Fruit fly (Drosophila melanogaster) whole organism, embryonic: Measurements from ENCODE around the gene CG15212.
A peak's percentile ranks its signal among the peaks of the same experiment; 100 is the strongest.

ENCODE experiments used
- Bgb ChIP-seq: fragments of 200-800 bp; sonication (Bioruptor generic); IDR thresholded peaks from 2 replicates; pipeline ENCODE4 v1.3.6; 2022; ENCODE audit warnings: missing biosample characterization, missing genetic modification characterization; ENCODE audit not compliant: partially characterized antibody
- CG10147 ChIP-seq: fragments of 200-800 bp; sonication (Bioruptor generic); optimal IDR thresholded peaks from 2 replicates; lab custom pipeline; 2019; ENCODE audit warnings: missing biosample characterization, mild to moderate bottlenecking, missing genetic modification characterization, moderate library complexity
- CG11695 ChIP-seq: fragments of 200-800 bp; sonication (Bioruptor generic); IDR thresholded peaks from 3 replicates; pipeline ENCODE4 v1.3.6; 2022; ENCODE audit warnings: missing biosample characterization, missing genetic modification characterization
- CG12769 ChIP-seq: fragments of 200-800 bp; sonication (Bioruptor generic); optimal IDR thresholded peaks from 2 replicates; lab custom pipeline; 2019; ENCODE audit warnings: missing biosample characterization, mild to moderate bottlenecking, missing genetic modification characterization, moderate library complexity
- CG12942 ChIP-seq: fragments of 200-800 bp; sonication (Bioruptor generic); optimal IDR thresholded peaks from 3 replicates; lab custom pipeline; 2016; ENCODE audit warnings: missing biosample characterization, missing genetic modification characterization
- CG13123 ChIP-seq: fragments of 200-800 bp; sonication (Bioruptor generic); optimal IDR thresholded peaks from 2 replicates; lab custom pipeline; 2016; ENCODE audit warnings: missing biosample characterization, missing genetic modification characterization
- CG14710 ChIP-seq: fragments of 200-800 bp; sonication (Bioruptor generic); optimal IDR thresholded peaks from 3 replicates; lab custom pipeline; 2019; ENCODE audit warnings: missing biosample characterization, mild to moderate bottlenecking, missing genetic modification characterization, moderate library complexity
- CG15269 ChIP-seq: fragments of 200-800 bp; sonication (Bioruptor generic); optimal IDR thresholded peaks from 2 replicates; lab custom pipeline; 2018; ENCODE audit warnings: missing biosample characterization, mild to moderate bottlenecking, missing genetic modification characterization, moderate library complexity
- CG15601 ChIP-seq: fragments of 200-800 bp; sonication (Bioruptor generic); optimal IDR thresholded peaks from 3 replicates; lab custom pipeline; 2019; ENCODE audit warnings: missing biosample characterization, mild to moderate bottlenecking, missing genetic modification characterization, moderate library complexity
- CG2129 ChIP-seq: fragments of 200-800 bp; sonication (Bioruptor generic); IDR thresholded peaks from 2 replicates; pipeline ENCODE4 v1.3.6; 2022; ENCODE audit warnings: missing biosample characterization, missing genetic modification characterization; ENCODE audit not compliant: partially characterized antibody
- CG31388 ChIP-seq: fragments of 200-800 bp; sonication (Bioruptor generic); optimal IDR thresholded peaks from 2 replicates; lab custom pipeline; 2016; ENCODE audit warnings: missing biosample characterization, missing genetic modification characterization
- CG32532 ChIP-seq: fragments of 200-800 bp; sonication (Bioruptor generic); IDR thresholded peaks from 2 replicates; pipeline ENCODE4 v1.3.6; 2022; ENCODE audit warnings: missing biosample characterization, missing genetic modification characterization
- CG33557 ChIP-seq: fragments of 200-800 bp; sonication (Bioruptor generic); optimal IDR thresholded peaks from 2 replicates; lab custom pipeline; 2019; ENCODE audit warnings: missing biosample characterization, mild to moderate bottlenecking, missing genetic modification characterization, moderate library complexity
- CG3407 ChIP-seq: fragments of 200-800 bp; sonication (Bioruptor generic); optimal IDR thresholded peaks from 2 replicates; lab custom pipeline; 2018; ENCODE audit warnings: missing biosample characterization, mild to moderate bottlenecking, missing genetic modification characterization
- CG4360 ChIP-seq: fragments of 200-800 bp; sonication (Bioruptor generic); IDR thresholded peaks from 2 replicates; pipeline ENCODE4 v1.3.6; 2022; ENCODE audit warnings: missing biosample characterization, missing genetic modification characterization
- CG5180 ChIP-seq: fragments of 200-800 bp; sonication (Bioruptor generic); optimal IDR thresholded peaks from 3 replicates; lab custom pipeline; 2017; ENCODE audit warnings: missing biosample characterization, missing genetic modification characterization, mild to moderate bottlenecking, moderate library complexity, missing genetic modification reagents
- CG5245 ChIP-seq: fragments of 200-800 bp; sonication (Bioruptor generic); optimal IDR thresholded peaks from 3 replicates; lab custom pipeline; 2016; ENCODE audit warnings: missing biosample characterization, missing genetic modification characterization
- CG6272 ChIP-seq: fragments of 200-800 bp; sonication (Bioruptor generic); IDR thresholded peaks from 2 replicates; pipeline ENCODE4 v1.3.6; 2022; ENCODE audit warnings: missing biosample characterization, missing genetic modification characterization
- Camta ChIP-seq: fragments of 200-800 bp; sonication (Bioruptor generic); optimal IDR thresholded peaks from 2 replicates; lab custom pipeline; 2016; ENCODE audit warnings: missing biosample characterization, missing genetic modification characterization
- Ets65A ChIP-seq: fragments of 200-800 bp; sonication (Bioruptor generic); peaks from one replicate; lab custom pipeline; 2016; ENCODE audit warnings: missing biosample characterization, missing genetic modification characterization
- Gug ChIP-seq: fragments of 200-800 bp; sonication (Bioruptor generic); IDR thresholded peaks from 4 replicates; pipeline ENCODE4 v1.3.6; 2022; ENCODE audit warnings: missing biosample characterization, missing genetic modification characterization
- H15 ChIP-seq: fragments of 200-800 bp; sonication (Bioruptor generic); IDR thresholded peaks from 3 replicates; pipeline ENCODE4 v1.3.6; 2022; ENCODE audit warnings: missing biosample characterization, missing genetic modification characterization
- Hr3 ChIP-seq: fragments of 200-800 bp; sonication (Bioruptor generic); optimal IDR thresholded peaks from 3 replicates; lab custom pipeline; 2016; ENCODE audit warnings: missing biosample characterization, missing genetic modification characterization
- Kr ChIP-seq: fragments of 200-800 bp; sonication (Bioruptor generic); optimal IDR thresholded peaks from 2 replicates; lab custom pipeline; 2017; ENCODE audit warnings: missing biosample characterization, mild to moderate bottlenecking, missing genetic modification characterization
- Meics ChIP-seq: fragments of 200-800 bp; sonication (Bioruptor generic); optimal IDR thresholded peaks from 2 replicates; lab custom pipeline; 2017; ENCODE audit warnings: missing biosample characterization, mild to moderate bottlenecking, missing genetic modification characterization
- Ravus ChIP-seq: fragments of 200-800 bp; sonication (Bioruptor generic); IDR thresholded peaks from 2 replicates; pipeline ENCODE4 v1.3.6; 2022; ENCODE audit warnings: missing biosample characterization, missing genetic modification characterization
- Spps ChIP-seq: fragments of 200-800 bp; sonication (Bioruptor generic); optimal IDR thresholded peaks from 2 replicates; lab custom pipeline; 2018; ENCODE audit warnings: missing biosample characterization, mild to moderate bottlenecking, missing genetic modification characterization
- Trl ChIP-seq, 3 experiments: fragments of >200 bp in 2 of 3; fragments of 200-800 bp in 1 of 3; sonication (Bioruptor generic) in 1 of 3; optimal IDR thresholded peaks; 2 replicates in 1 of 3; 3 replicates in 2 of 3; lab custom pipeline; 2016 to 2017; ENCODE audit warnings: missing biosample characterization in 1 of 3, missing genetic modification characterization in 1 of 3
- az2 ChIP-seq: fragments of 200-800 bp; sonication (Bioruptor generic); optimal IDR thresholded peaks from 3 replicates; lab custom pipeline; 2016; ENCODE audit warnings: missing biosample characterization, missing genetic modification characterization
- bigmax ChIP-seq: fragments of 200-800 bp; sonication (Bioruptor generic); optimal IDR thresholded peaks from 2 replicates; lab custom pipeline; 2018; ENCODE audit warnings: missing biosample characterization, mild to moderate bottlenecking, missing genetic modification characterization
- bsh ChIP-seq, 2 experiments: fragments of 200-800 bp; sonication (Bioruptor generic); optimal IDR thresholded peaks; 2 replicates each; lab custom pipeline; 2017 to 2018; ENCODE audit warnings: mild to moderate bottlenecking in 2 of 2, missing biosample characterization in 2 of 2, missing genetic modification characterization in 2 of 2, moderate library complexity in 1 of 2
- cas ChIP-seq: fragments of 200-800 bp; sonication (Bioruptor generic); IDR thresholded peaks from 2 replicates; pipeline ENCODE4 v1.3.6; 2022; ENCODE audit warnings: missing biosample characterization, missing genetic modification characterization
- cg ChIP-seq: fragments of 200-800 bp; sonication (Bioruptor generic); optimal IDR thresholded peaks from 3 replicates; lab custom pipeline; 2019; ENCODE audit warnings: missing biosample characterization, mild to moderate bottlenecking, missing genetic modification characterization, moderate library complexity
- corto ChIP-seq: fragments of 200-800 bp; sonication (Bioruptor generic); optimal IDR thresholded peaks from 2 replicates; lab custom pipeline; 2016; ENCODE audit warnings: missing biosample characterization, mild to moderate bottlenecking, missing genetic modification characterization, moderate library complexity
- cwo ChIP-seq: fragments of 200-800 bp; sonication (Bioruptor generic); optimal IDR thresholded peaks from 3 replicates; lab custom pipeline; 2017; ENCODE audit warnings: missing biosample characterization, missing genetic modification characterization, mild to moderate bottlenecking, moderate library complexity, missing genetic modification reagents
- en ChIP-seq: fragments of 200-800 bp; sonication (Bioruptor generic); optimal IDR thresholded peaks from 2 replicates; lab custom pipeline; 2016; ENCODE audit warnings: missing biosample characterization, missing genetic modification characterization
- exex ChIP-seq: fragments of 200-800 bp; sonication (Bioruptor generic); optimal IDR thresholded peaks from 4 replicates; lab custom pipeline; 2018; ENCODE audit warnings: missing biosample characterization, mild to moderate bottlenecking, missing genetic modification characterization, moderate library complexity
- grn ChIP-seq: fragments of 200-800 bp; sonication (Bioruptor generic); optimal IDR thresholded peaks from 3 replicates; lab custom pipeline; 2017; ENCODE audit warnings: missing biosample characterization, missing genetic modification characterization
- jing ChIP-seq: fragments of 200-800 bp; sonication (Bioruptor generic); optimal IDR thresholded peaks from 2 replicates; lab custom pipeline; 2018; ENCODE audit warnings: missing biosample characterization, mild to moderate bottlenecking, missing genetic modification characterization
- kah ChIP-seq: fragments of 200-800 bp; sonication (Bioruptor generic); optimal IDR thresholded peaks from 2 replicates; lab custom pipeline; 2018; ENCODE audit warnings: missing biosample characterization, mild to moderate bottlenecking, missing genetic modification characterization
- mld ChIP-seq: fragments of 200-800 bp; sonication (Bioruptor generic); IDR thresholded peaks from 3 replicates; pipeline ENCODE4 v1.3.6; 2022; ENCODE audit warnings: missing biosample characterization, missing genetic modification characterization; ENCODE audit not compliant: partially characterized antibody
- nom ChIP-seq: fragments of 200-800 bp; sonication (Bioruptor generic); optimal IDR thresholded peaks from 2 replicates; lab custom pipeline; 2017; ENCODE audit warnings: missing biosample characterization, missing genetic modification characterization, mild to moderate bottlenecking, moderate library complexity, missing genetic modification reagents
- onecut ChIP-seq: fragments of 200-800 bp; sonication (Bioruptor generic); IDR thresholded peaks from 2 replicates; pipeline ENCODE4 v1.3.6; 2022; ENCODE audit warnings: missing biosample characterization, missing genetic modification characterization
- p53 ChIP-seq: fragments of 200-800 bp; sonication (Bioruptor generic); optimal IDR thresholded peaks from 2 replicates; lab custom pipeline; 2016; ENCODE audit warnings: missing biosample characterization, missing genetic modification characterization
- peb ChIP-seq: fragments of 200-800 bp; sonication (Bioruptor generic); IDR thresholded peaks from 2 replicates; pipeline ENCODE4 v1.3.6; 2022; ENCODE audit warnings: missing biosample characterization, missing genetic modification characterization
- pfk ChIP-seq: fragments of 200-800 bp; sonication (Bioruptor generic); optimal IDR thresholded peaks from 2 replicates; lab custom pipeline; 2018; ENCODE audit warnings: missing biosample characterization, mild to moderate bottlenecking, missing genetic modification characterization, moderate library complexity
- rib ChIP-seq: fragments of 200-800 bp; sonication (Bioruptor generic); IDR thresholded peaks from 2 replicates; pipeline ENCODE4 v1.3.6; 2022; ENCODE audit warnings: missing biosample characterization, missing genetic modification characterization
- schlank ChIP-seq: fragments of 200-800 bp; sonication (Bioruptor generic); optimal IDR thresholded peaks from 2 replicates; lab custom pipeline; 2018; ENCODE audit warnings: missing biosample characterization, mild to moderate bottlenecking, missing genetic modification characterization
- sqz ChIP-seq: fragments of 200-800 bp; sonication (Bioruptor generic); optimal IDR thresholded peaks from 3 replicates; lab custom pipeline; 2018; ENCODE audit warnings: missing biosample characterization, mild to moderate bottlenecking, missing genetic modification characterization
- trem ChIP-seq: fragments of 200-800 bp; optimal IDR thresholded peaks from 3 replicates; lab custom pipeline; 2019; ENCODE audit warnings: missing biosample characterization, mild to moderate bottlenecking, missing genetic modification characterization, moderate library complexity

The CG15212 gene

DNA sequence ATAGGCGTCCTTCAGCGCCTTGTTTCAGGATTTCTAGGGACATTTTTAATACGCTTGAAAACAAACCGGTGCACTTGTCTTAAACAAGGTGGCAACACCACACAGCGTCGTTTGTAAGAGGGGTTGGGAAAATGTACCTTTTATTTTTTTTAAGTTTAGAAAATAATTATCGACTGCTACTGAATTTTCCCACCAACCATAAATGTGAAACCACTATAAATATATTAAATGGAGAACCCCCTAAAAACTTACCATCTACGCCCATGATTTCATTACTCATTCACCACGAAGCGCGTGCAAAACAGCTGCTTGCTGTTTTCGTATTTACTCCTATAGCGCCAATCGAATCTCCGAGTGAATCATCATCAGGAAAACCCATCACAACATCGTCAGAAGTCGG, 8.0 kb downstream of the CG15212 start, which contains the start of the genes Tcs5 and CHMP2B (continued):
- TF ChIP-seq Trl (optimal IDR thresholded peaks at IDR 0.05; lab: Kevin White, UChicago) (no peak), Trl (GFP tag; optimal IDR thresholded peaks at IDR 0.05; lab: Kevin White, UChicago) (peak; percentile 100), peb (peak; percentile 100), CG6272 (GFP tag; lab: Robert Waterston, UW) (peak; percentile 100), CG31388 (GFP tag; lab: Kevin White, UChicago) (peak; percentile 99), CG32532 (GFP tag; lab: Robert Waterston, UW) (peak; percentile 100), cg (GFP tag; lab: Kevin White, UChicago) (no peak), Spps (tag; lab: Kevin White, UChicago) (peak; percentile 99), en (GFP tag; lab: Kevin White, UChicago) (peak; percentile 99), nom (peak; percentile 99), Ravus (peak; percentile 100), CG2129 (no peak), onecut (GFP tag; lab: Robert Waterston, UW) (peak; percentile 99), CG15601 (tag; lab: Kevin White, UChicago) (peak; percentile 99), CG13123 (peak; percentile 99), pfk (GFP tag; lab: Kevin White, UChicago) (peak; percentile 80), CG5245 (GFP tag; lab: Kevin White, UChicago) (peak; percentile 100), cwo (GFP tag; lab: Kevin White, UChicago) (peak; percentile 98), rib (peak; percentile 100), cas (peak; percentile 100), mld (no peak), bsh (GFP tag; optimal IDR thresholded peaks at IDR 0.05; lab: Kevin White, UChicago) (peak; percentile 99 to 100), az2 (peak; percentile 100), CG14710 (tag; lab: Kevin White, UChicago) (peak; percentile 99), Hr3 (GFP tag; lab: Kevin White, UChicago) (peak; percentile 100), H15 (GFP tag; lab: Robert Waterston, UW) (peak; percentile 100), Gug (GFP tag; lab: Robert Waterston, UW) (peak; percentile 100), bigmax (GFP tag; lab: Kevin White, UChicago) (peak; percentile 88), CG15269 (peak; percentile 100), CG5180 (GFP tag; lab: Kevin White, UChicago) (peak; percentile 90), kah (GFP tag; lab: Kevin White, UChicago) (peak; percentile 98), Kr (GFP tag; lab: Kevin White, UChicago) (peak; percentile 94), Meics (GFP tag; lab: Kevin White, UChicago) (peak; percentile 99), p53 (GFP tag; lab: Kevin White, UChicago) (peak; percentile 98), CG33557 (peak; percentile 99), CG12942 (peak; percentile 100), sqz (peak; percentile 99), Camta (GFP tag; lab: Kevin White, UChicago) (peak; percentile 100), CG11695 (GFP tag; lab: Robert Waterston, UW) (peak; percentile 100), CG12769 (tag; lab: Kevin White, UChicago) (peak; percentile 100), corto (peak; percentile 99), trem (tag; lab: Kevin White, UChicago) (peak; percentile 97), Bgb (GFP tag; lab: Robert Waterston, UW) (peak; percentile 58), schlank (peak; percentile 99), CG3407 (GFP tag; lab: Kevin White, UChicago) (peak; percentile 99), Ets65A (GFP tag; lab: Kevin White, UChicago) (peak; percentile 99), CG4360 (GFP tag; lab: Robert Waterston, UW) (peak; percentile 96), exex (tag; lab: Kevin White, UChicago) (peak; percentile 97), grn (GFP tag; lab: Kevin White, UChicago) (peak; percentile 95), CG10147 (GFP tag; lab: Kevin White, UChicago) (peak; percentile 99), jing (GFP tag; lab: Kevin White, UChicago) (peak; percentile 99)
